Worm (Caenorhabditis elegans) whole organism, young adult: ENCODE results near the gene C25A8.5.

Experiments used
- B0035.1 ChIP-seq: sonication (generic microtip); optimal IDR thresholded peaks from 2 replicates; lab custom pipeline; 2016; ENCODE audit warnings: missing genetic modification characterization, mild to moderate bottlenecking, missing compliant biosample characterization, missing genotype, missing genetic modification reagents
- B0261.1 ChIP-seq: sonication (generic microtip); optimal IDR thresholded peaks from 2 replicates; lab custom pipeline; 2016; ENCODE audit warnings: mild to moderate bottlenecking, missing genetic modification characterization, moderate library complexity, missing compliant biosample characterization
- D2030.7 ChIP-seq: fragments of 200-800 bp; sonication (Bioruptor generic); IDR thresholded peaks from 2 replicates; pipeline ENCODE4 v1.3.6; 2022; ENCODE audit warnings: missing genetic modification reagents, missing genetic modification characterization, missing compliant biosample characterization
- F10E7.11 ChIP-seq: sonication (generic microtip); optimal IDR thresholded peaks from 2 replicates; lab custom pipeline; 2017; ENCODE audit warnings: mild to moderate bottlenecking, missing genetic modification characterization, moderate library complexity, missing compliant biosample characterization
- F37B4.10 ChIP-seq: fragments of 200-800 bp; sonication (Bioruptor generic); IDR thresholded peaks from 2 replicates; pipeline ENCODE4 v1.3.6; 2022; ENCODE audit warnings: missing genetic modification characterization, missing compliant biosample characterization
- F39B2.1 ChIP-seq: fragments of 200-800 bp; sonication (Bioruptor generic); IDR thresholded peaks from 2 replicates; pipeline ENCODE4 v1.3.6; 2022; ENCODE audit warnings: missing genetic modification reagents, missing genetic modification characterization, missing compliant biosample characterization
- F52B5.7 ChIP-seq: sonication (generic microtip); optimal IDR thresholded peaks from 2 replicates; lab custom pipeline; 2016; ENCODE audit warnings: mild to moderate bottlenecking, missing genetic modification characterization, missing compliant biosample characterization
- T26A5.8 ChIP-seq: sonication (generic microtip); optimal IDR thresholded peaks from 2 replicates; lab custom pipeline; 2016; ENCODE audit warnings: missing genetic modification characterization, missing compliant biosample characterization
- ZK185.1 ChIP-seq: sonication (generic microtip); optimal IDR thresholded peaks from 2 replicates; lab custom pipeline; 2016; ENCODE audit warnings: mild to moderate bottlenecking, missing genetic modification characterization, missing compliant biosample characterization; ENCODE audit not compliant: poor library complexity, severe bottlenecking
- ama-1 ChIP-seq, 3 experiments: fragments of 150-350 bp in 1 of 3; sonication (generic microtip) in 2 of 3; optimal IDR thresholded peaks; 2 replicates each; lab custom pipeline; 2014 to 2018; ENCODE audit warnings: missing biosample characterization in 2 of 3, missing genetic modification characterization in 2 of 3, missing genetic modification reagents in 2 of 3
- aptf-2 ChIP-seq: fragments of 200-800 bp; sonication (Bioruptor generic); conservative IDR thresholded peaks from 2 replicates; pipeline ENCODE4 v1.3.6; 2022; ENCODE audit warnings: missing genetic modification reagents, missing genetic modification characterization, missing compliant biosample characterization
- aptf-3 ChIP-seq: fragments of 200-800 bp; sonication (Bioruptor generic); IDR thresholded peaks from 2 replicates; pipeline ENCODE4 v1.3.6; 2022; ENCODE audit warnings: missing genetic modification characterization, missing compliant biosample characterization
- atf-7 ChIP-seq: sonication (generic microtip); optimal IDR thresholded peaks from 2 replicates; lab custom pipeline; 2017; ENCODE audit warnings: mild to moderate bottlenecking, missing genetic modification characterization, missing compliant biosample characterization
- attf-5 ChIP-seq: fragments of 200-800 bp; sonication (Bioruptor generic); optimal IDR thresholded peaks from 2 replicates; lab custom pipeline; 2018; ENCODE audit warnings: mild to moderate bottlenecking, missing genetic modification characterization, missing compliant biosample characterization
- bed-1 ChIP-seq: fragments of 200-800 bp; sonication (Bioruptor generic); IDR thresholded peaks from 2 replicates; pipeline ENCODE4 v1.3.6; 2022; ENCODE audit warnings: missing genetic modification reagents, missing genetic modification characterization, missing compliant biosample characterization
- cebp-2 ChIP-seq: fragments of 200-800 bp; sonication (Bioruptor generic); IDR thresholded peaks from 2 replicates; pipeline ENCODE4 v1.3.6; 2022; ENCODE audit warnings: missing genetic modification characterization, missing compliant biosample characterization
- ceh-58 ChIP-seq: fragments of 200-800 bp; sonication (Bioruptor generic); IDR thresholded peaks from 2 replicates; pipeline ENCODE4 v1.3.6; 2022; ENCODE audit warnings: missing genetic modification characterization, missing compliant biosample characterization
- dox-1 ChIP-seq: fragments of 200-800 bp; sonication (Bioruptor generic); IDR thresholded peaks from 2 replicates; pipeline ENCODE4 v1.3.6; 2022; ENCODE audit warnings: missing genetic modification reagents, missing genetic modification characterization, missing compliant biosample characterization
- egl-18 ChIP-seq: fragments of 200-800 bp; sonication (Bioruptor generic); IDR thresholded peaks from 2 replicates; pipeline ENCODE4 v1.3.6; 2022; ENCODE audit warnings: missing genetic modification reagents, missing genetic modification characterization, missing compliant biosample characterization
- ets-4 ChIP-seq: fragments of 200-800 bp; sonication (Bioruptor generic); optimal IDR thresholded peaks from 2 replicates; lab custom pipeline; 2018; ENCODE audit warnings: mild to moderate bottlenecking, missing genetic modification characterization, missing compliant biosample characterization
- fkh-3 ChIP-seq: sonication (generic microtip); optimal IDR thresholded peaks from 2 replicates; lab custom pipeline; 2016; ENCODE audit warnings: mild to moderate bottlenecking, missing genetic modification characterization, missing compliant biosample characterization
- gei-17 ChIP-seq: fragments of 200-800 bp; sonication (Bioruptor generic); optimal IDR thresholded peaks from 2 replicates; lab custom pipeline; 2018; ENCODE audit warnings: mild to moderate bottlenecking, missing genetic modification characterization, missing compliant biosample characterization
- hlh-26 ChIP-seq: fragments of 200-800 bp; sonication (Bioruptor generic); conservative IDR thresholded peaks from 2 replicates; pipeline ENCODE4 v1.3.6; 2022; ENCODE audit warnings: missing genetic modification reagents, missing genetic modification characterization, missing compliant biosample characterization
- lag-1 ChIP-seq: fragments of 200-800 bp; sonication (Bioruptor generic); IDR thresholded peaks from 2 replicates; pipeline ENCODE4 v1.3.6; 2022; ENCODE audit warnings: missing genetic modification reagents, missing genetic modification characterization, missing compliant biosample characterization
- let-607 ChIP-seq, 2 experiments: fragments of 200-800 bp in 1 of 2; sonication (Bioruptor generic) in 1 of 2; sonication (generic microtip) in 1 of 2; optimal IDR thresholded peaks; 2 replicates each; lab custom pipeline; 2016 to 2018; ENCODE audit warnings: mild to moderate bottlenecking in 2 of 2, missing compliant biosample characterization in 2 of 2, missing genetic modification characterization in 2 of 2, moderate library complexity in 2 of 2, missing genotype in 1 of 2
- lin-26 ChIP-seq: fragments of 200-800 bp; sonication (Bioruptor generic); IDR thresholded peaks from 2 replicates; pipeline ENCODE4 v1.3.6; 2022; ENCODE audit warnings: missing genetic modification reagents, missing genetic modification characterization, missing compliant biosample characterization
- lin-35 ChIP-seq, 3 experiments: fragments of 150-350 bp in 2 of 3; sonication (generic microtip) in 1 of 3; optimal IDR thresholded peaks; 2 replicates each; lab custom pipeline; 2014 to 2018; ENCODE audit warnings: missing biosample characterization in 3 of 3, missing genetic modification characterization in 3 of 3, missing genetic modification reagents in 3 of 3
- madf-10 ChIP-seq: sonication (generic microtip); optimal IDR thresholded peaks from 2 replicates; lab custom pipeline; 2016; ENCODE audit warnings: mild to moderate bottlenecking, missing genetic modification characterization, missing compliant biosample characterization
- madf-3 ChIP-seq: fragments of 200-800 bp; sonication (Bioruptor generic); IDR thresholded peaks from 2 replicates; pipeline ENCODE4 v1.3.6; 2022; ENCODE audit warnings: missing genetic modification reagents, missing genetic modification characterization, missing compliant biosample characterization
- madf-8 ChIP-seq: fragments of 200-800 bp; sonication (Bioruptor generic); conservative IDR thresholded peaks from 2 replicates; pipeline ENCODE4 v1.3.6; 2022; ENCODE audit warnings: missing genetic modification reagents, missing genetic modification characterization, missing compliant biosample characterization
- mes-4 ChIP-seq: sonication (generic microtip); optimal IDR thresholded peaks from 2 replicates; lab custom pipeline; 2016; ENCODE audit warnings: missing genotype, missing genetic modification characterization, missing compliant biosample characterization
- mxl-1 ChIP-seq: sonication (generic microtip); optimal IDR thresholded peaks from 2 replicates; lab custom pipeline; 2016; ENCODE audit warnings: missing genetic modification characterization, missing compliant biosample characterization
- nfya-2 ChIP-seq: fragments of 200-800 bp; sonication (Bioruptor generic); IDR thresholded peaks from 2 replicates; pipeline ENCODE4 v1.3.6; 2022; ENCODE audit warnings: missing genetic modification reagents, missing genetic modification characterization, missing compliant biosample characterization
- nhr-27 ChIP-seq: fragments of 200-800 bp; sonication (Bioruptor generic); optimal IDR thresholded peaks from 2 replicates; lab custom pipeline; 2018; ENCODE audit warnings: mild to moderate bottlenecking, missing genetic modification characterization, moderate library complexity, missing compliant biosample characterization
- nhr-80 ChIP-seq: sonication (generic microtip); optimal IDR thresholded peaks from 2 replicates; lab custom pipeline; 2016; ENCODE audit warnings: missing genetic modification characterization, missing compliant biosample characterization
- pbrm-1 ChIP-seq: fragments of 200-800 bp; sonication (Bioruptor generic); IDR thresholded peaks from 2 replicates; pipeline ENCODE4 v1.3.6; 2022; ENCODE audit warnings: missing genetic modification reagents, missing genetic modification characterization, missing compliant biosample characterization
- repo-1 ChIP-seq: sonication (generic microtip); optimal IDR thresholded peaks from 2 replicates; lab custom pipeline; 2017; ENCODE audit warnings: mild to moderate bottlenecking, missing genetic modification characterization, missing compliant biosample characterization
- sdz-38 ChIP-seq: sonication (generic microtip); optimal IDR thresholded peaks from 2 replicates; lab custom pipeline; 2016; ENCODE audit warnings: missing genotype, missing genetic modification characterization, missing compliant biosample characterization
- snpc-1.1 ChIP-seq: sonication (generic microtip); optimal IDR thresholded peaks from 2 replicates; lab custom pipeline; 2017; ENCODE audit warnings: missing genetic modification characterization, mild to moderate bottlenecking, missing compliant biosample characterization, antibody characterized with exemption, moderate library complexity, missing genotype, missing genetic modification reagents; ENCODE audit not compliant: insufficient read depth
- somi-1 ChIP-seq: fragments of 200-800 bp; sonication (Bioruptor generic); optimal IDR thresholded peaks from 2 replicates; lab custom pipeline; 2018; ENCODE audit warnings: mild to moderate bottlenecking, missing genetic modification characterization, missing compliant biosample characterization
- tbp1 ChIP-seq: fragments of 200-800 bp; sonication (Bioruptor generic); optimal IDR thresholded peaks from 2 replicates; lab custom pipeline; 2018; ENCODE audit warnings: mild to moderate bottlenecking, missing genetic modification characterization, missing compliant biosample characterization
- unc-130 ChIP-seq: sonication (generic microtip); optimal IDR thresholded peaks from 2 replicates; lab custom pipeline; 2016; ENCODE audit warnings: missing genetic modification reagents, missing genetic modification characterization, missing compliant biosample characterization
- xnd-1 ChIP-seq: sonication (generic microtip); optimal IDR thresholded peaks from 2 replicates; lab custom pipeline; 2016; ENCODE audit warnings: missing genotype, missing genetic modification reagents, missing genetic modification characterization, missing compliant biosample characterization

C25A8.5 gene

ce11 chrIV:7045362-7045936, 46.1 kb downstream of the C25A8.5 start (continued):
- TF ChIP-seq fkh-3 (tag; lab: Kevin White, UChicago) (no peak), T26A5.8 (tag; lab: Kevin White, UChicago) (no peak), egl-18 (GFP tag; lab: Robert Waterston, UW) (no peak)
- TF ChIP-seq, all 124 proteins: peak for 0

ce11 chrIV:7046641-7047361, 47.5 kb downstream of the C25A8.5 start:
- TF ChIP-seq mes-4 (tag; lab: Kevin White, UChicago) (no peak), nhr-80 (peak; percentile 52), attf-5 (GFP tag; lab: Kevin White, UChicago) (no peak), let-607 (tag; optimal IDR thresholded peaks at IDR 0.05; lab: Kevin White, UChicago) (peak in 1 of 2 experiments; percentile 39)

ce11 chrIV:7047762-7048178, 48.5 kb downstream of the C25A8.5 start:
- TF ChIP-seq unc-130 (no peak), F10E7.11 (no peak), nhr-27 (no peak), gei-17 (GFP tag; lab: Kevin White, UChicago) (no peak), tbp1 (GFP tag; lab: Kevin White, UChicago) (peak; percentile 40), D2030.7 (GFP tag; lab: Robert Waterston, UW) (no peak), attf-5 (GFP tag; lab: Kevin White, UChicago) (peak; percentile 73), xnd-1 (tag; lab: Kevin White, UChicago) (no peak), lin-35 (GFP tag; optimal IDR thresholded peaks at IDR 0.05; lab: Kevin White, UChicago) (no peak), madf-3 (GFP tag; lab: Robert Waterston, UW) (no peak), fkh-3 (tag; lab: Kevin White, UChicago) (no peak), dox-1 (peak; percentile 49; the same call in 1 of the 2 replicates), snpc-1.1 (tag; lab: Kevin White, UChicago) (no peak), T26A5.8 (tag; lab: Kevin White, UChicago) (no peak), madf-10 (tag; lab: Kevin White, UChicago) (no peak), somi-1 (GFP tag; lab: Kevin White, UChicago) (no peak), nfya-2 (GFP tag; lab: Robert Waterston, UW) (no peak), F52B5.7 (no peak), F37B4.10 (GFP tag; lab: Robert Waterston, UW) (no peak), lin-26 (GFP tag; lab: Robert Waterston, UW) (no peak), cebp-2 (GFP tag; lab: Robert Waterston, UW) (no peak), bed-1 (GFP tag; lab: Robert Waterston, UW) (no peak), B0035.1 (no peak), sdz-38 (no peak), ZK185.1 (tag; lab: Kevin White, UChicago) (peak; percentile 70), lag-1 (GFP tag; lab: Robert Waterston, UW) (no peak), ceh-58 (GFP tag; lab: Robert Waterston, UW) (no peak), ama-1 (optimal IDR thresholded peaks at IDR 0.05; lab: Kevin White, UChicago) (peak; percentile 62), ama-1 (GFP tag; optimal IDR thresholded peaks at IDR 0.05; lab: Kevin White, UChicago) (no peak), atf-7 (peak; percentile 54), ets-4 (GFP tag; lab: Kevin White, UChicago) (no peak), mxl-1 (tag; lab: Kevin White, UChicago) (no peak), hlh-26 (GFP tag; lab: Robert Waterston, UW) (no peak), aptf-2 (GFP tag; lab: Robert Waterston, UW) (no peak), madf-8 (GFP tag; lab: Robert Waterston, UW) (no peak), pbrm-1 (GFP tag; lab: Robert Waterston, UW) (no peak), B0261.1 (tag; lab: Kevin White, UChicago) (no peak), F39B2.1 (no peak), aptf-3 (GFP tag; lab: Robert Waterston, UW) (no peak), egl-18 (GFP tag; lab: Robert Waterston, UW) (no peak), repo-1 (tag; lab: Kevin White, UChicago) (peak; percentile 26)
